Fruit fly (Drosophila melanogaster): ENCODE results near the gene Obp18a.
A peak's percentile ranks its signal among the peaks of the same experiment; 100 is the strongest.

Gene Obp18a

dm6 chrX:19146421-19146952 is 10.8 kb upstream of the Obp18a start (continued):
- peak; percentile 23 for TF ChIP-seq CG18599 (GFP tag; optimal IDR thresholded peaks at IDR 0.05)
- no peak for TF ChIP-seq Kr (GFP tag; optimal IDR thresholded peaks at IDR 0.05)
- 0 out of 2 replicates have a peak, but pooled peaks have one; percentile 16 for TF ChIP-seq HLH3B (GFP tag; IDR thresholded peaks at IDR 0.05)
- no peak for TF ChIP-seq fd64A (GFP tag; optimal IDR thresholded peaks at IDR 0.05)
- TF ChIP-seq CG9215 (GFP tag; IDR thresholded peaks at IDR 0.05): 0 out of 2 replicates have a peak, but pooled peaks have one; percentile 11
- no peak for TF ChIP-seq CG12299 (tag; optimal IDR thresholded peaks at IDR 0.05)
- TF ChIP-seq H15 (GFP tag; IDR thresholded peaks at IDR 0.05): no peak
- TF ChIP-seq sisA (GFP tag; IDR thresholded peaks at IDR 0.05): no peak
- peak; percentile 13 for TF ChIP-seq Ets97D (GFP tag; optimal IDR thresholded peaks at IDR 0.05)
- peak; percentile 72 for TF ChIP-seq CG13624 (GFP tag; optimal IDR thresholded peaks at IDR 0.05)
- TF ChIP-seq CG4424 (GFP tag; optimal IDR thresholded peaks at IDR 0.05): peak; percentile 11
- no peak for TF ChIP-seq CG10959 (GFP tag; IDR thresholded peaks at IDR 0.05)
- no peak for TF ChIP-seq usp (GFP tag; optimal IDR thresholded peaks at IDR 0.05)
- TF ChIP-seq chif (GFP tag; optimal IDR thresholded peaks at IDR 0.05): peak; percentile 8 to 40
- peak; percentile 12 to 60 for TF ChIP-seq Pdp1 (GFP tag; optimal IDR thresholded peaks at IDR 0.05)
- no peak for TF ChIP-seq peb (GFP tag; IDR thresholded peaks at IDR 0.05)
- peak; percentile 32 for TF ChIP-seq Chrac-16 (GFP tag; optimal IDR thresholded peaks at IDR 0.05)
- no peak for TF ChIP-seq CG3065 (GFP tag; optimal IDR thresholded peaks at IDR 0.05)
- no peak for TF ChIP-seq CG4282 (GFP tag; optimal IDR thresholded peaks at IDR 0.05)
- TF ChIP-seq CG11504 (tag; optimal IDR thresholded peaks at IDR 0.05): peak; percentile 35
- TF ChIP-seq CG6272 (GFP tag; IDR thresholded peaks at IDR 0.05): no peak
- TF ChIP-seq CG34224 (GFP tag; IDR thresholded peaks at IDR 0.05; ENCODE audit: partially characterized antibody): no peak
- peak; percentile 61 for TF ChIP-seq NK7.1 (GFP tag; optimal IDR thresholded peaks at IDR 0.05)
- TF ChIP-seq CG15514 (GFP tag; optimal IDR thresholded peaks at IDR 0.05): no peak
- TF ChIP-seq hth (optimal IDR thresholded peaks at IDR 0.05): no peak
- no peak for TF ChIP-seq CG9932 (GFP tag; IDR thresholded peaks at IDR 0.05)
- no peak for TF ChIP-seq nerfin-1 (tag; optimal IDR thresholded peaks at IDR 0.05)
- no peak for TF ChIP-seq Mrtf (GFP tag; IDR thresholded peaks at IDR 0.05)
- peak; percentile 4 for TF ChIP-seq fu2 (GFP tag; optimal IDR thresholded peaks at IDR 0.05)
- no peak for TF ChIP-seq vnd (GFP tag; IDR thresholded peaks at IDR 0.05; ENCODE audit: partially characterized antibody)
- no peak for TF ChIP-seq p53 (GFP tag; optimal IDR thresholded peaks at IDR 0.05)
- no peak for TF ChIP-seq CG31365 (tag; optimal IDR thresholded peaks at IDR 0.05)
- 0 out of 3 replicates have a peak, but pooled peaks have one; percentile 25 for TF ChIP-seq ci (GFP tag; IDR thresholded peaks at IDR 0.05)
- TF ChIP-seq CG1647 (GFP tag; optimal IDR thresholded peaks at IDR 0.05): no peak
- TF ChIP-seq Gug (GFP tag; IDR thresholded peaks at IDR 0.05): no peak
- peak; percentile 10 for TF ChIP-seq CG30431 (GFP tag; optimal IDR thresholded peaks at IDR 0.05)
- TF ChIP-seq CG2712 (tag; optimal IDR thresholded peaks at IDR 0.05): peak; percentile 3
- peak; percentile 27 for TF ChIP-seq CG9727 (GFP tag; optimal IDR thresholded peaks at IDR 0.05)
- TF ChIP-seq CG15601 (tag; optimal IDR thresholded peaks at IDR 0.05): no peak
- peak; percentile 62 for TF ChIP-seq pb (GFP tag; optimal IDR thresholded peaks at IDR 0.05)
- peak; percentile 20 for TF ChIP-seq tin (GFP tag; optimal IDR thresholded peaks at IDR 0.05)
- 0 out of 2 replicates have a peak, but pooled peaks have one; percentile 24 for TF ChIP-seq chm (GFP tag; IDR thresholded peaks at IDR 0.05)
- TF ChIP-seq inv (GFP tag; IDR thresholded peaks at IDR 0.05; ENCODE audit: partially characterized antibody): no peak
- TF ChIP-seq ATbp (GFP tag; optimal IDR thresholded peaks at IDR 0.05): no peak
- TF ChIP-seq ind (GFP tag; optimal IDR thresholded peaks at IDR 0.05): peak; percentile 30
- peak; percentile 22 for TF ChIP-seq fd96Cb (tag; optimal IDR thresholded peaks at IDR 0.05)
- peak; percentile 3 for TF ChIP-seq CHES-1-like (GFP tag; optimal IDR thresholded peaks at IDR 0.05)
- peak; percentile 24 for TF ChIP-seq CG10209 (GFP tag; optimal IDR thresholded peaks at IDR 0.05)
- TF ChIP-seq CG12769 (tag; optimal IDR thresholded peaks at IDR 0.05): no peak
- no peak for TF ChIP-seq cad (GFP tag; optimal IDR thresholded peaks at IDR 0.05)
- TF ChIP-seq CG6854 (GFP tag; optimal IDR thresholded peaks at IDR 0.05): no peak
